Worm (Caenorhabditis elegans) whole organism, L3 larva: ENCODE measurements around the gene T22F3.12.

Source experiments
- ZK546.5 ChIP-seq: sonication (generic microtip); optimal IDR thresholded peaks from 2 replicates; lab custom pipeline; 2017; ENCODE audit warnings: missing biosample characterization, missing genetic modification characterization
- ceh-28 ChIP-seq: fragments of 150-350 bp; optimal IDR thresholded peaks from 2 replicates; lab custom pipeline; 2014; ENCODE audit warnings: missing biosample characterization, missing genetic modification reagents, missing genetic modification characterization
- egl-27 ChIP-seq: sonication (generic microtip); optimal IDR thresholded peaks from 4 replicates; lab custom pipeline; 2017; ENCODE audit warnings: missing biosample characterization, missing genetic modification reagents, missing genetic modification characterization
- lin-15B ChIP-seq: fragments of 150-350 bp; optimal IDR thresholded peaks from 2 replicates; lab custom pipeline; 2014; ENCODE audit warnings: missing biosample characterization, missing genetic modification characterization
- lsy-12 ChIP-seq: sonication (generic microtip); optimal IDR thresholded peaks from 2 replicates; lab custom pipeline; 2016; ENCODE audit warnings: mild to moderate bottlenecking, missing genetic modification characterization, missing compliant biosample characterization
- nhr-11 ChIP-seq: fragments of 150-350 bp; optimal IDR thresholded peaks from 2 replicates; lab custom pipeline; 2014; ENCODE audit warnings: missing biosample characterization, missing genetic modification characterization
- nhr-25 ChIP-seq: sonication (generic microtip); optimal IDR thresholded peaks from 2 replicates; lab custom pipeline; 2017; ENCODE audit warnings: missing biosample characterization, missing genetic modification characterization
- nhr-67 ChIP-seq: fragments of 150-350 bp; optimal IDR thresholded peaks from 2 replicates; lab custom pipeline; 2014; ENCODE audit warnings: missing biosample characterization, missing genetic modification characterization
- sea-2 ChIP-seq: fragments of 150-350 bp; sonication (generic microtip); optimal IDR thresholded peaks from 4 replicates; lab custom pipeline; 2014; ENCODE audit warnings: missing biosample characterization, missing genetic modification reagents, missing genetic modification characterization
- tbx-2 ChIP-seq: sonication (generic microtip); optimal IDR thresholded peaks from 2 replicates; lab custom pipeline; 2016; ENCODE audit warnings: mild to moderate bottlenecking, missing genetic modification characterization, missing compliant biosample characterization
- unc-39 ChIP-seq: sonication (generic microtip); optimal IDR thresholded peaks from 4 replicates; lab custom pipeline; 2017; ENCODE audit warnings: missing biosample characterization, missing genetic modification characterization
- ztf-4 ChIP-seq: fragments of 150-350 bp; optimal IDR thresholded peaks from 2 replicates; lab custom pipeline; 2014; ENCODE audit warnings: missing biosample characterization, missing genetic modification characterization

T22F3.12 gene

ce11 chrV:3543344-3543743 is 48.7 kb downstream of the T22F3.12 start, which contains the start of gene nhr-222:
Gene nhr-222, minus strand, starts transcription at chrV:3543444.
- TF ChIP-seq sea-2 (GFP tag; lab: Kevin White, UChicago), result no peak
- no peak for TF ChIP-seq nhr-11 (tag; lab: Kevin White, UChicago)
- TF ChIP-seq ztf-4 (tag; lab: Kevin White, UChicago), result no peak
- no peak for TF ChIP-seq unc-39 (tag; lab: Kevin White, UChicago)
- no peak for TF ChIP-seq ceh-28 (tag; lab: Kevin White, UChicago)

DNA sequence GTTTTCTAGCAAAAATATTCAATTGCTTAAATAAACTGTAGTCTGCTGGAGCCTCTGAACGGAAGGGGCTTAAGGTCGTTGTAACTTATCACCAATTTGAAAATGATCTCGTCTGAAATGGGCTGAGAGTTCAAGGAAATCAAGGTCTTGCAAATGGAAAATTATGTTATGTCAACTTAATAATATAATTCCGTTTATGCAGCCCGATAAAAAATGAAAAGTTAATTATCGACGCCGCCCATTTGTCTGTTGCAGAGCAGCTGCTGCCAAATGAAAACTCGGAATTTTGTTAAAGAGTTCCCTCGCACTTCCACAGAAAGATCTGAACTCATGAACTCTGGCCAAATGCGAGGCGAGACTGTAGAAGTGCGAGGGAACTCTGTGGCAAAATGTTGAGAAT is 50.9 kb downstream of the T22F3.12 start, which contains the start of gene srbc-67:
Gene srbc-67 (minus strand): TSS at position 101 of the 400 bp plus-strand sequence.
- TF ChIP-seq egl-27 (tag; lab: Kevin White, UChicago) (no peak), nhr-25 (tag; lab: Kevin White, UChicago) (no peak), tbx-2 (no peak), lin-15B (tag; lab: Kevin White, UChicago) (no peak), nhr-67 (tag; lab: Kevin White, UChicago) (no peak), ZK546.5 (tag; lab: Kevin White, UChicago) (no peak), lsy-12 (no peak)
